Worm (Caenorhabditis elegans) whole organism, L2 larva: ENCODE data around the gene ctps-1.
A peak's percentile ranks its signal among the peaks of the same experiment; 100 is the strongest.

Experiments
- F13H6.1 ChIP-seq: sonication (generic microtip); optimal IDR thresholded peaks from 2 replicates; lab custom pipeline; 2016; ENCODE audit warnings: missing genetic modification characterization, missing compliant biosample characterization
- R02D3.7 ChIP-seq: fragments of 150-350 bp; optimal IDR thresholded peaks from 2 replicates; lab custom pipeline; 2014; ENCODE audit warnings: missing biosample characterization, missing genetic modification characterization
- Y55F3AM.14 ChIP-seq: fragments of 200-800 bp; sonication (Bioruptor generic); optimal IDR thresholded peaks from 2 replicates; lab custom pipeline; 2018; ENCODE audit warnings: mild to moderate bottlenecking, missing genetic modification characterization, missing compliant biosample characterization
- ZK546.5 ChIP-seq: sonication (generic microtip); optimal IDR thresholded peaks from 2 replicates; lab custom pipeline; 2017; ENCODE audit warnings: missing biosample characterization, missing genetic modification characterization
- aly-2 ChIP-seq: fragments of 150-350 bp; optimal IDR thresholded peaks from 2 replicates; lab custom pipeline; 2014; ENCODE audit warnings: missing biosample characterization, missing genetic modification characterization
- ama-1 ChIP-seq: fragments of 150-350 bp; optimal IDR thresholded peaks from 2 replicates; lab custom pipeline; 2018; ENCODE audit warnings: inconsistent platforms
- blmp-1 ChIP-seq: sonication (generic microtip); optimal IDR thresholded peaks from 2 replicates; lab custom pipeline; 2017; ENCODE audit warnings: missing genetic modification characterization, mild to moderate bottlenecking, missing compliant biosample characterization, antibody characterized with exemption, moderate library complexity; ENCODE audit not compliant: insufficient read depth
- crh-2 ChIP-seq: sonication (generic microtip); optimal IDR thresholded peaks from 2 replicates; lab custom pipeline; 2017; ENCODE audit warnings: missing biosample characterization, missing genetic modification characterization
- egl-27 ChIP-seq: sonication (generic microtip); optimal IDR thresholded peaks from 3 replicates; lab custom pipeline; 2017; ENCODE audit warnings: missing biosample characterization, missing genetic modification reagents, missing genetic modification characterization
- elt-3 ChIP-seq: sonication (generic microtip); optimal IDR thresholded peaks from 2 replicates; lab custom pipeline; 2017; ENCODE audit warnings: missing biosample characterization, missing genetic modification characterization
- fos-1 ChIP-seq: fragments of 150-350 bp; optimal IDR thresholded peaks from 2 replicates; lab custom pipeline; 2014; ENCODE audit warnings: missing biosample characterization, missing genetic modification characterization
- gmeb-1 ChIP-seq: fragments of 150-350 bp; optimal IDR thresholded peaks from 2 replicates; lab custom pipeline; 2014; ENCODE audit warnings: missing biosample characterization, missing genetic modification characterization
- lin-11 ChIP-seq: fragments of 150-350 bp; sonication (generic microtip); optimal IDR thresholded peaks from 2 replicates; lab custom pipeline; 2014; ENCODE audit warnings: missing biosample characterization, missing genetic modification characterization, inconsistent platforms, mixed read lengths
- lin-39 ChIP-seq: fragments of 150-350 bp; optimal IDR thresholded peaks from 2 replicates; lab custom pipeline; 2014; ENCODE audit warnings: missing biosample characterization, missing genetic modification reagents, missing genetic modification characterization
- lsy-2 ChIP-seq, 2 experiments: fragments of 150-350 bp in 1 of 2; sonication (generic microtip) in 1 of 2; optimal IDR thresholded peaks; 2 replicates each; lab custom pipeline; 2014 to 2017; ENCODE audit warnings: missing biosample characterization in 2 of 2, missing genetic modification characterization in 2 of 2
- mab-5 ChIP-seq: fragments of 150-350 bp; optimal IDR thresholded peaks from 2 replicates; lab custom pipeline; 2014; ENCODE audit warnings: missing biosample characterization, missing genetic modification characterization
- mbf-1 ChIP-seq: sonication (generic microtip); optimal IDR thresholded peaks from 2 replicates; lab custom pipeline; 2017; ENCODE audit warnings: missing biosample characterization, missing genetic modification characterization
- nhr-11 ChIP-seq: fragments of 150-350 bp; optimal IDR thresholded peaks from 2 replicates; lab custom pipeline; 2014; ENCODE audit warnings: missing biosample characterization, missing genetic modification characterization
- nhr-12 ChIP-seq: fragments of 150-350 bp; optimal IDR thresholded peaks from 2 replicates; lab custom pipeline; 2014; ENCODE audit warnings: missing biosample characterization, missing genetic modification characterization
- nhr-129 ChIP-seq: fragments of 150-350 bp; optimal IDR thresholded peaks from 2 replicates; lab custom pipeline; 2014; ENCODE audit warnings: missing biosample characterization, missing genetic modification characterization
- nhr-21 ChIP-seq: fragments of 150-350 bp; optimal IDR thresholded peaks from 2 replicates; lab custom pipeline; 2014; ENCODE audit warnings: missing biosample characterization, missing genetic modification characterization
- nhr-23 ChIP-seq: fragments of 150-350 bp; optimal IDR thresholded peaks from 2 replicates; lab custom pipeline; 2014; ENCODE audit warnings: missing biosample characterization, missing genetic modification reagents, missing genetic modification characterization
- nhr-25 ChIP-seq: fragments of 150-350 bp; sonication (generic microtip); optimal IDR thresholded peaks from 3 replicates; lab custom pipeline; 2014; ENCODE audit warnings: missing biosample characterization, missing genetic modification characterization
- nhr-6 ChIP-seq: fragments of 150-350 bp; optimal IDR thresholded peaks from 2 replicates; lab custom pipeline; 2014; ENCODE audit warnings: missing biosample characterization, missing genetic modification characterization
- nhr-77 ChIP-seq: fragments of 150-350 bp; optimal IDR thresholded peaks from 2 replicates; lab custom pipeline; 2014; ENCODE audit warnings: missing biosample characterization, missing genetic modification characterization
- peb-1 ChIP-seq: fragments of 150-350 bp; optimal IDR thresholded peaks from 2 replicates; lab custom pipeline; 2014; ENCODE audit warnings: missing biosample characterization, missing genetic modification characterization
- sem-4 ChIP-seq: fragments of 150-350 bp; optimal IDR thresholded peaks from 2 replicates; lab custom pipeline; 2014; ENCODE audit warnings: missing biosample characterization, missing genetic modification reagents, missing genetic modification characterization
- skn-1 ChIP-seq: sonication (generic microtip); optimal IDR thresholded peaks from 2 replicates; lab custom pipeline; 2017; ENCODE audit warnings: missing biosample characterization, missing genetic modification characterization
- sma-3 ChIP-seq: sonication (generic microtip); optimal IDR thresholded peaks from 2 replicates; lab custom pipeline; 2016; ENCODE audit warnings: missing genetic modification reagents, missing genetic modification characterization, missing compliant biosample characterization
- sma-9 ChIP-seq, 2 experiments: fragments of 150-350 bp in 1 of 2; sonication (generic microtip) in 1 of 2; optimal IDR thresholded peaks; 2 replicates each; lab custom pipeline; 2014 to 2016; ENCODE audit warnings: missing genetic modification characterization in 2 of 2, mild to moderate bottlenecking in 1 of 2, missing biosample characterization in 1 of 2, missing compliant biosample characterization in 1 of 2, missing genetic modification reagents in 1 of 2, moderate library complexity in 1 of 2
- snpc-4 ChIP-seq: fragments of 150-350 bp; optimal IDR thresholded peaks from 2 replicates; lab custom pipeline; 2014; ENCODE audit warnings: missing biosample characterization, missing genetic modification characterization
- unc-39 ChIP-seq: fragments of 150-350 bp; optimal IDR thresholded peaks from 2 replicates; lab custom pipeline; 2014; ENCODE audit warnings: missing biosample characterization, missing genetic modification characterization
- unc-55 ChIP-seq: fragments of 150-350 bp; sonication (generic microtip); optimal IDR thresholded peaks from 3 replicates; lab custom pipeline; 2014; ENCODE audit warnings: missing biosample characterization, missing genetic modification reagents, missing genetic modification characterization
- unc-62 ChIP-seq: fragments of 150-350 bp; optimal IDR thresholded peaks from 2 replicates; lab custom pipeline; 2014; ENCODE audit warnings: missing biosample characterization, missing genetic modification reagents, missing genetic modification characterization
- ztf-1 ChIP-seq: fragments of 200-800 bp; sonication (Bioruptor generic); conservative IDR thresholded peaks from 2 replicates; pipeline ENCODE4 v1.3.6; 2022; ENCODE audit warnings: missing genetic modification characterization, missing compliant biosample characterization
- ztf-4 ChIP-seq: fragments of 150-350 bp; optimal IDR thresholded peaks from 2 replicates; lab custom pipeline; 2014; ENCODE audit warnings: missing biosample characterization, missing genetic modification characterization

The ctps-1 gene

DNA sequence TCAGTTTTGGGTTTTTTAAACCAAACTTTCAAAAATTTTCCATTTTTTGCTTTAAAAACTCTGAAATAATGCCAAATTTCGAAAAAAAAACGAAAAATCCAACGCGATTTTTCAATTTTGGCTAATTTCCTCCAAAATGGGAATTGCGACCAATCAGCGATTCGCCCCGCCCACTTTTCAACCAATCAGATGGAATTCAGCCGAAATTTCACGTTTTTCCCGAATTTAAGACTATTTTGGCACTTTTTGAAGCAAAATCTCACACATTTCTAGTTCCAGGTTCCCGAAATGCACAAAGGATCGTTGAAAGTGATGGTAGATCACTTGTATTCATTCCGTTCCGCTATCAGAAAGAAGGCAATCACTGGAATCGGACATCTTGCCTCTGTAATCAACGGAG is 10.1 kb downstream of the ctps-1 start:
- TF ChIP-seq R02D3.7 (no peak), nhr-25 (tag; lab: Kevin White, UChicago) (no peak), sma-3 (GFP tag; lab: Kevin White, UChicago) (no peak), nhr-11 (tag; lab: Kevin White, UChicago) (no peak), nhr-12 (no peak)

DNA sequence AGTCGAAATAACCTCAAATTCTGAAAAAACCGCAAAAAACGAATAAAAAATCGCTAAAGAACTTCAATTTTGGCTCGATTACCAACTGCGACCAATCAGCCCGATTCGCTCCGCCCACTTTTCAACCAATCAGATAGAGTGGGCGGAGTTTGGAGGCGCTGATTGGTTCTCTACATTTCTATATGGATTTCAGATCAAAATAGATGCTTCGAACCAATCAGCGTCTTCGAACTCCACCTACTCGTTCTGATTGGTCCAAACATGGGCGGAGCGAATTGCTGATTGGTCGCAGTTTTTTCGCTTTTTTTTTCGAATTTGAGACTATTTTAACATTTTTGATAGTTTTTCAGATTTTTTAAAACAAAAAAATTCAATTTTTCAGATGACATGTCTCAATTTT is 13.5 kb downstream of the ctps-1 start:
- TF ChIP-seq ztf-4 (tag; lab: Kevin White, UChicago), result no peak
- TF ChIP-seq nhr-23 (tag; lab: Kevin White, UChicago), result no peak
- no peak for TF ChIP-seq egl-27 (tag; lab: Kevin White, UChicago)

DNA sequence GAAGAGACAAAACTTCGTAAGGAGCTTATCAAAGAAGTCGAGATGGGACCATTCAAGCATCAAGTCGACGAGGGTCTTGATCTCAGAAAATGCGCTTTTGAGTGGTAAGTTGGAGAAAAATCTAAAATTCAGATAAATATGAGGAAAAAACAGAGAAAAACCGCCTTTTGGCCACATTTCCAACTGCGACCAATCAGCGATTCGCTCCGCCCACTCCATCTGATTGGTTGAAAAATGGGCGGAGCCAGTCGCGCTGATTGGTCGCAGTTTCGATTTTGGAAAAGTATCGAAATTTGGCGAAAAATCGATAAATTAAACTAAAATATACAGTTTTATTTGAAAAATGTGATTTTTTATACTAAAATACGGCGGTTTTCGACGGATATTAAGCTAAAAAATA is 17.2 kb downstream of the ctps-1 start:
- TF ChIP-seq nhr-77 (no peak), nhr-11 (tag; lab: Kevin White, UChicago) (no peak), ZK546.5 (tag; lab: Kevin White, UChicago) (no peak), unc-62 (no peak)

DNA sequence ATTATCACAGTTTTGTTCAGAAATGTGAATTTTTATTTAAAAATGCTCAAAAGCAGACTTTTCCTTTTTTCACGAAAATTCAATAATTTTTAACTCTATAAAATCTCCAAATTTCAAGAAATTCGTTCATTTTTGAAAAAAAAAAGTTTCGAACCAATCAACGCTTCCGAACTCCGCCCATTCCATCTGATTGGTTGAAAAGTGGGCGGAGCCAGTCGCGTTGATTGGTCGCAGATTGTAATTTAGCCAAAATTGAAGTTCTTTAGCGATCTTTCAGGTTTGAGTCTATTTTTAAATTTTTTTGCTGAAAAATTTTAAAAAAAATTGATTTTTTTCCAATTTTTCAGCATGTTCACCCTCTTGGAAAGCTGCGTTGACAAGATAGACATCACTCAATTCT is 17.7 kb downstream of the ctps-1 start:
- TF ChIP-seq nhr-77 (no peak), ztf-1 (GFP tag; lab: Robert Waterston, UW) (no peak), gmeb-1 (no peak), peb-1 (tag; lab: Kevin White, UChicago) (no peak), crh-2 (tag; lab: Kevin White, UChicago) (no peak), mab-5 (tag; lab: Kevin White, UChicago) (no peak), sem-4 (tag; lab: Kevin White, UChicago) (no peak), fos-1 (tag; lab: Kevin White, UChicago) (no peak), lsy-2 (tag; optimal IDR thresholded peaks at IDR 0.05; lab: Kevin White, UChicago) (no peak), nhr-6 (no peak)

DNA sequence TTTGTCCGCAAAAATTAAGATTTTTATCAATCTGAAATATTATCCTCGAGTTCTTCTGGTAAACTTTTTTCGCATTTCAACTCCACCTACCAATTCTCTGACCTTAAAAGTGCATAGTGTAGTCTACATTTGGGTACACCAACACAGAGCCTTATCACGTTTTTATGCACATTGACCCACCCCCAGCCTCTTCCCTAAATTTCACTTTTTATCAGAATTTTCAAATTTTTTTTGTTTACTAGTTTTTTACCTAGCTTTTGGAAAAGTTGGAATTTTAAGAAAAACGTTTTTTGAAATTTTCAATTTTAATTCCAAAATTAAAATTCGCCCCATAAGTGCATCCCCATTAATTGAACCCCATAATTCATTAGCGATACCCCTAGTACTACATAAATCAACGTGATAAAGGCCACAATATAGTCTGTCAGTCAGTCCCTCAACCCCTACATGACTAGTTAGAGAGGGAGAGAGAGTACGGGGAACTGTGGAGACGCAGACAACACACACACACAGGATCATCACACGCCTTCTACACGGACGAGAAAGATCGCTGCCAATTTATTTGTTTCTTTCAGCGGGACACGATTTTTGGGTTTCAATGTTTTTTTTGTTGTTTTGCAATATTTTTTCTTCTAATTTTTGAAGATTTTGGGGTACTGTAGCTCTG is 20.0 kb downstream of the ctps-1 start:
- no peak for TF ChIP-seq lin-11 (tag; lab: Kevin White, UChicago)
- no peak for TF ChIP-seq sma-9 (GFP tag; optimal IDR thresholded peaks at IDR 0.05; lab: Kevin White, UChicago)
- no peak for TF ChIP-seq sma-9 (tag; optimal IDR thresholded peaks at IDR 0.05; lab: Kevin White, UChicago)
- no peak for TF ChIP-seq ztf-4 (tag; lab: Kevin White, UChicago)
- TF ChIP-seq nhr-25 (tag; lab: Kevin White, UChicago), result peak; percentile 48
- no peak for TF ChIP-seq snpc-4
- TF ChIP-seq nhr-77, result no peak
- TF ChIP-seq nhr-23 (tag; lab: Kevin White, UChicago), result no peak
- TF ChIP-seq aly-2 (tag; lab: Kevin White, UChicago), result no peak
- no peak for TF ChIP-seq mbf-1 (tag; lab: Kevin White, UChicago)
- TF ChIP-seq sma-3 (GFP tag; lab: Kevin White, UChicago), result peak; percentile 7
- peak; percentile 42 for TF ChIP-seq mab-5 (tag; lab: Kevin White, UChicago)
- TF ChIP-seq ama-1 (lab: Kevin White, UChicago), result no peak
- no peak for TF ChIP-seq ztf-1 (GFP tag; lab: Robert Waterston, UW)
- no peak for TF ChIP-seq nhr-12
- TF ChIP-seq fos-1 (tag; lab: Kevin White, UChicago), result no peak
- no peak for TF ChIP-seq lsy-2 (tag; optimal IDR thresholded peaks at IDR 0.05; lab: Kevin White, UChicago)
- TF ChIP-seq crh-2 (tag; lab: Kevin White, UChicago), result no peak
- no peak for TF ChIP-seq F13H6.1 (tag; lab: Kevin White, UChicago)
- no peak for TF ChIP-seq skn-1 (tag; lab: Kevin White, UChicago)
- no peak for TF ChIP-seq unc-62
- no peak for TF ChIP-seq egl-27 (tag; lab: Kevin White, UChicago)
- no peak for TF ChIP-seq nhr-129 (tag; lab: Kevin White, UChicago)
- no peak for TF ChIP-seq blmp-1 (tag; lab: Kevin White, UChicago)
- TF ChIP-seq Y55F3AM.14 (GFP tag; lab: Kevin White, UChicago), result no peak
- peak; percentile 10 for TF ChIP-seq unc-55
- TF ChIP-seq ZK546.5 (tag; lab: Kevin White, UChicago), result no peak
- no peak for TF ChIP-seq peb-1 (tag; lab: Kevin White, UChicago)
- no peak for TF ChIP-seq elt-3 (tag; lab: Kevin White, UChicago)
- TF ChIP-seq lin-39 (tag; lab: Kevin White, UChicago), result no peak
- no peak for TF ChIP-seq R02D3.7
- peak; percentile 45 for TF ChIP-seq nhr-21 (tag; lab: Kevin White, UChicago)
- no peak for TF ChIP-seq unc-39 (tag; lab: Kevin White, UChicago)
